Worm (Caenorhabditis elegans) whole organism, L1 larva: ENCODE measurements around the gene nlp-46.

Experiments used
- alr-1 ChIP-seq: fragments of 200-800 bp; sonication (Bioruptor generic); optimal IDR thresholded peaks from 2 replicates; lab custom pipeline; 2018; ENCODE audit warnings: borderline replicate concordance, mild to moderate bottlenecking, missing genetic modification characterization, missing compliant biosample characterization
- aly-2 ChIP-seq: fragments of 150-350 bp; optimal IDR thresholded peaks from 2 replicates; lab custom pipeline; 2014; ENCODE audit warnings: missing biosample characterization, missing genetic modification characterization
- ama-1 ChIP-seq: fragments of 150-350 bp; optimal IDR thresholded peaks from 2 replicates; lab custom pipeline; 2014
- blmp-1 ChIP-seq: fragments of 150-350 bp; optimal IDR thresholded peaks from 2 replicates; lab custom pipeline; 2014; ENCODE audit warnings: missing biosample characterization, missing genetic modification characterization
- ceh-82 ChIP-seq, 3 experiments: fragments of 150-350 bp in 1 of 3; sonication (generic microtip) in 2 of 3; optimal IDR thresholded peaks; 2 replicates each; lab custom pipeline; 2014 to 2017; ENCODE audit warnings: missing biosample characterization in 3 of 3, missing genetic modification characterization in 3 of 3
- ceh-88 ChIP-seq: fragments of 200-800 bp; sonication (Bioruptor generic); IDR thresholded peaks from 2 replicates; pipeline ENCODE4 v1.3.6; 2022; ENCODE audit warnings: missing genetic modification characterization, missing compliant biosample characterization
- egl-13 ChIP-seq: sonication (generic microtip); optimal IDR thresholded peaks from 2 replicates; lab custom pipeline; 2016; ENCODE audit warnings: missing genotype, missing genetic modification reagents, missing genetic modification characterization, missing compliant biosample characterization
- elt-2 ChIP-seq: sonication (generic microtip); optimal IDR thresholded peaks from 2 replicates; lab custom pipeline; 2016; ENCODE audit warnings: missing genetic modification characterization, mild to moderate bottlenecking, inconsistent platforms, missing compliant biosample characterization, missing genetic modification reagents
- elt-3 ChIP-seq, 6 experiments: fragments of 150-350 bp in 1 of 6; sonication (generic microtip); optimal IDR thresholded peaks; 2 replicates each; lab custom pipeline; 2017 to 2018; ENCODE audit warnings: missing biosample characterization in 6 of 6, missing genetic modification characterization in 6 of 6, inconsistent platforms in 1 of 6
- fkh-10 ChIP-seq: sonication (generic microtip); optimal IDR thresholded peaks from 2 replicates; lab custom pipeline; 2017; ENCODE audit warnings: missing biosample characterization, missing genetic modification reagents, missing genetic modification characterization
- fkh-8 ChIP-seq: sonication (generic microtip); optimal IDR thresholded peaks from 2 replicates; lab custom pipeline; 2016; ENCODE audit warnings: mild to moderate bottlenecking, missing genetic modification characterization, missing compliant biosample characterization
- fos-1 ChIP-seq: fragments of 150-350 bp; optimal IDR thresholded peaks from 2 replicates; lab custom pipeline; 2014; ENCODE audit warnings: missing biosample characterization, missing genetic modification characterization
- grh-1 ChIP-seq: fragments of 200-800 bp; sonication (Bioruptor generic); IDR thresholded peaks from 2 replicates; pipeline ENCODE4 v1.3.6; 2022; ENCODE audit warnings: missing genetic modification reagents, missing genetic modification characterization, missing compliant biosample characterization
- hlh-17 ChIP-seq: fragments of 200-800 bp; sonication (Bioruptor generic); optimal IDR thresholded peaks from 2 replicates; lab custom pipeline; 2018; ENCODE audit warnings: missing genetic modification characterization, mild to moderate bottlenecking, missing compliant biosample characterization, moderate library complexity, borderline replicate concordance
- hpl-2 ChIP-seq: fragments of 150-350 bp; optimal IDR thresholded peaks from 2 replicates; lab custom pipeline; 2014; ENCODE audit warnings: missing biosample characterization, missing genetic modification reagents, missing genetic modification characterization
- irx-1 ChIP-seq: sonication (generic microtip); optimal IDR thresholded peaks from 2 replicates; lab custom pipeline; 2016; ENCODE audit warnings: missing genetic modification characterization, missing compliant biosample characterization
- isw-1 ChIP-seq: fragments of 200-800 bp; sonication (Bioruptor generic); IDR thresholded peaks from 2 replicates; pipeline ENCODE4 v1.3.6; 2022; ENCODE audit warnings: missing genetic modification characterization, missing compliant biosample characterization
- lin-14 ChIP-seq: fragments of 200-800 bp; sonication (Bioruptor generic); optimal IDR thresholded peaks from 2 replicates; lab custom pipeline; 2018; ENCODE audit warnings: mild to moderate bottlenecking, missing genetic modification characterization, moderate library complexity, missing compliant biosample characterization
- lin-15B ChIP-seq: fragments of 150-350 bp; sonication (generic microtip); optimal IDR thresholded peaks from 3 replicates; lab custom pipeline; 2014; ENCODE audit warnings: missing biosample characterization, missing genetic modification characterization
- lin-35 ChIP-seq, 2 experiments: fragments of 150-350 bp; optimal IDR thresholded peaks; 2 replicates each; lab custom pipeline; 2014; ENCODE audit warnings: missing biosample characterization in 2 of 2, missing genetic modification characterization in 2 of 2, missing genetic modification reagents in 2 of 2
- lir-3 ChIP-seq: sonication (generic microtip); optimal IDR thresholded peaks from 2 replicates; lab custom pipeline; 2016; ENCODE audit warnings: mild to moderate bottlenecking, missing genetic modification characterization, moderate library complexity, missing compliant biosample characterization; ENCODE audit not compliant: poor library complexity
- lsy-2 ChIP-seq, 2 experiments: fragments of 150-350 bp; optimal IDR thresholded peaks; 2 replicates each; lab custom pipeline; 2014; ENCODE audit warnings: missing biosample characterization in 2 of 2, missing genetic modification characterization in 2 of 2
- mab-9 ChIP-seq: fragments of 200-800 bp; sonication (Bioruptor generic); IDR thresholded peaks from 2 replicates; pipeline ENCODE4 v1.3.6; 2022; ENCODE audit warnings: missing genetic modification reagents, missing genetic modification characterization, missing compliant biosample characterization
- mdl-1 ChIP-seq, 2 experiments: fragments of 150-350 bp; optimal IDR thresholded peaks; 2 replicates each; lab custom pipeline; 2014 to 2017; ENCODE audit warnings: missing biosample characterization in 2 of 2, missing genetic modification characterization in 2 of 2, inconsistent platforms in 1 of 2
- mep-1 ChIP-seq: fragments of 150-350 bp; optimal IDR thresholded peaks from 2 replicates; lab custom pipeline; 2014; ENCODE audit warnings: missing biosample characterization, missing genetic modification characterization
- nhr-11 ChIP-seq: fragments of 150-350 bp; optimal IDR thresholded peaks from 2 replicates; lab custom pipeline; 2014; ENCODE audit warnings: missing biosample characterization, missing genetic modification characterization
- nhr-12 ChIP-seq: sonication (generic microtip); optimal IDR thresholded peaks from 2 replicates; lab custom pipeline; 2017; ENCODE audit warnings: missing biosample characterization, missing genetic modification characterization
- nhr-20 ChIP-seq: sonication (generic microtip); optimal IDR thresholded peaks from 2 replicates; lab custom pipeline; 2016; ENCODE audit warnings: mild to moderate bottlenecking, missing genetic modification characterization, missing compliant biosample characterization
- nhr-28 ChIP-seq: fragments of 150-350 bp; optimal IDR thresholded peaks from 2 replicates; lab custom pipeline; 2014; ENCODE audit warnings: missing biosample characterization, missing genetic modification characterization
- nhr-71 ChIP-seq: sonication (generic microtip); optimal IDR thresholded peaks from 2 replicates; lab custom pipeline; 2016; ENCODE audit warnings: mild to moderate bottlenecking, missing genetic modification characterization, moderate library complexity, missing compliant biosample characterization
- nhr-77 ChIP-seq: fragments of 150-350 bp; optimal IDR thresholded peaks from 2 replicates; lab custom pipeline; 2014; ENCODE audit warnings: missing biosample characterization, missing genetic modification characterization
- nhr-85 ChIP-seq: sonication (generic microtip); peaks from one replicate; lab custom pipeline; 2016; ENCODE audit warnings: missing genetic modification characterization, inconsistent platforms, missing compliant biosample characterization
- nhr-90 ChIP-seq: sonication (generic microtip); optimal IDR thresholded peaks from 2 replicates; lab custom pipeline; 2016; ENCODE audit warnings: mild to moderate bottlenecking, missing genetic modification characterization, missing compliant biosample characterization; ENCODE audit not compliant: poor library complexity
- pag-3 ChIP-seq: sonication (generic microtip); optimal IDR thresholded peaks from 2 replicates; lab custom pipeline; 2017; ENCODE audit warnings: missing genetic modification characterization, mild to moderate bottlenecking, missing compliant biosample characterization, antibody characterized with exemption, borderline replicate concordance; ENCODE audit not compliant: insufficient read depth
- pqm-1 ChIP-seq: sonication (generic microtip); optimal IDR thresholded peaks from 3 replicates; lab custom pipeline; 2017; ENCODE audit warnings: missing biosample characterization, missing genetic modification characterization
- rnt-1 ChIP-seq: sonication (generic microtip); optimal IDR thresholded peaks from 2 replicates; lab custom pipeline; 2016; ENCODE audit warnings: mild to moderate bottlenecking, missing genetic modification characterization, moderate library complexity, missing compliant biosample characterization
- skn-1 ChIP-seq: fragments of 150-350 bp; optimal IDR thresholded peaks from 2 replicates; lab custom pipeline; 2014; ENCODE audit warnings: missing biosample characterization, missing genetic modification characterization
- snu-23 ChIP-seq: sonication (generic microtip); optimal IDR thresholded peaks from 2 replicates; lab custom pipeline; 2016; ENCODE audit warnings: missing genetic modification characterization, missing compliant biosample characterization
- sox-4 ChIP-seq: sonication (generic microtip); optimal IDR thresholded peaks from 2 replicates; lab custom pipeline; 2016; ENCODE audit warnings: missing genetic modification characterization, missing compliant biosample characterization
- swsn-7 ChIP-seq: sonication (generic microtip); optimal IDR thresholded peaks from 2 replicates; lab custom pipeline; 2016; ENCODE audit warnings: missing genetic modification characterization, missing compliant biosample characterization
- tlp-1 ChIP-seq: fragments of 150-350 bp; optimal IDR thresholded peaks from 2 replicates; lab custom pipeline; 2014; ENCODE audit warnings: missing biosample characterization, missing genetic modification characterization
- unc-30 ChIP-seq: sonication (generic microtip); optimal IDR thresholded peaks from 2 replicates; lab custom pipeline; 2017; ENCODE audit warnings: missing biosample characterization, missing genetic modification characterization
- unc-86 ChIP-seq: sonication (generic microtip); optimal IDR thresholded peaks from 2 replicates; lab custom pipeline; 2016; ENCODE audit warnings: missing genetic modification characterization, missing compliant biosample characterization
- unc-98 ChIP-seq: fragments of 200-800 bp; sonication (Bioruptor generic); IDR thresholded peaks from 2 replicates; pipeline ENCODE4 v1.3.6; 2022; ENCODE audit warnings: missing genetic modification characterization, missing compliant biosample characterization
- vab-15 ChIP-seq: sonication (generic microtip); optimal IDR thresholded peaks from 2 replicates; lab custom pipeline; 2017; ENCODE audit warnings: missing genotype, mild to moderate bottlenecking, missing genetic modification characterization, missing compliant biosample characterization
- ztf-4 ChIP-seq: fragments of 150-350 bp; optimal IDR thresholded peaks from 2 replicates; lab custom pipeline; 2014; ENCODE audit warnings: missing biosample characterization, missing genetic modification characterization

The nlp-46 gene

DNA sequence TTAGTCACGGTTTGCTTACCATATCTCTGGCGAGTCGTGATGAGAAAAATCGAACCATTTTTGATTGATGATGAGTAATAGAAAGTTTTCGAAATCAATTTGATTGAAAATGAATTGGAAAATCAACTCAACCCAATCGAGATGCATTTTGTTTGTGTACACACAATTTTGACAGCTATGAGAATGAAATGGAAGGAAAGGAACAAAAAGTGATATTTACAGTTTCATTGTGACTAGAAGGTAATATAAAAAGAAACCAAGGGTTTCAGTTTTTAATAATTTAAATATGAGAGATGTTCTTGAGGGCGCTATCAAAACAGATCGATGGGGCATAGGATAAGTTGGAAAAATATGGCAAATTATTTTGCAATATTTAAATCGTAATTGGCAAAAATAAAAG, 11.1 kb upstream of the nlp-46 start, which contains the start of gene cal-1:
cal-1 (minus strand) TSS at position 101 of the 400 bp plus-strand sequence.
- TF ChIP-seq lir-3 (tag; lab: Kevin White, UChicago) (no peak), mdl-1 (tag; optimal IDR thresholded peaks at IDR 0.05; lab: Kevin White, UChicago) (no peak), nhr-71 (tag; lab: Kevin White, UChicago) (no peak), ceh-82 (tag; optimal IDR thresholded peaks at IDR 0.05; lab: Kevin White, UChicago) (no peak), mab-9 (GFP tag; lab: Robert Waterston, UW) (no peak), blmp-1 (tag; lab: Kevin White, UChicago) (no peak), sox-4 (tag; lab: Kevin White, UChicago) (no peak), nhr-20 (no peak), pag-3 (tag; lab: Kevin White, UChicago) (no peak), isw-1 (GFP tag; lab: Robert Waterston, UW) (no peak), nhr-77 (tag; lab: Kevin White, UChicago) (no peak), pqm-1 (tag; lab: Kevin White, UChicago) (no peak), fkh-10 (no peak), ceh-88 (GFP tag; lab: Robert Waterston, UW) (no peak), nhr-90 (tag; lab: Kevin White, UChicago) (no peak), hlh-17 (GFP tag; lab: Kevin White, UChicago) (no peak)
- TF ChIP-seq, all 84 proteins: peak for 0

- peak; percentile 12 for TF ChIP-seq skn-1 (tag; lab: Kevin White, UChicago)
- TF ChIP-seq elt-2 = peak; percentile 45
- no peak for TF ChIP-seq nhr-85 (tag; lab: Kevin White, UChicago)
- TF ChIP-seq rnt-1 = no peak
- TF ChIP-seq nhr-20 = peak; percentile 1
- peak; percentile 10 for TF ChIP-seq nhr-71 (tag; lab: Kevin White, UChicago)
- peak; percentile 25 for TF ChIP-seq hpl-2 (GFP tag; lab: Kevin White, UChicago)
- peak in 1 of 2 experiments; percentile 7 for TF ChIP-seq lin-35 (GFP tag; optimal IDR thresholded peaks at IDR 0.05; lab: Kevin White, UChicago)
Observed at ce11 chrV:12513900-12514299, 7.8 kb upstream of the nlp-46 start.

ce11 chrV:12512773-12513172, 6.7 kb upstream of the nlp-46 start, which contains the start of the genes T28H10.2 and lgmn-1:
TSS of gene T28H10.2 (minus strand) at chrV:12512949.
TSS of gene lgmn-1 (plus strand) at chrV:12513056.
- no peak for TF ChIP-seq ceh-82 (tag; optimal IDR thresholded peaks at IDR 0.05; lab: Kevin White, UChicago)
- no peak for TF ChIP-seq nhr-12 (tag; lab: Kevin White, UChicago)
- TF ChIP-seq unc-86 = no peak
- no peak for TF ChIP-seq snu-23 (GFP tag; lab: Kevin White, UChicago)
- TF ChIP-seq pag-3 (tag; lab: Kevin White, UChicago) = no peak
- no peak for TF ChIP-seq nhr-28 (tag; lab: Kevin White, UChicago)
- no peak for TF ChIP-seq fkh-8 (tag; lab: Kevin White, UChicago)
- TF ChIP-seq elt-2 = peak; percentile 83
- no peak for TF ChIP-seq vab-15
- peak; percentile 34 for TF ChIP-seq nhr-20
- TF ChIP-seq ztf-4 = no peak
- no peak for TF ChIP-seq unc-98 (GFP tag; lab: Robert Waterston, UW)
- no peak for TF ChIP-seq fkh-10
- TF ChIP-seq nhr-11 (tag; lab: Kevin White, UChicago) = no peak
- TF ChIP-seq lin-14 = peak; percentile 44
- TF ChIP-seq mep-1 = no peak
- no peak for TF ChIP-seq alr-1 (tag; lab: Kevin White, UChicago)
- TF ChIP-seq nhr-77 (tag; lab: Kevin White, UChicago) = no peak
- TF ChIP-seq aly-2 (tag; lab: Kevin White, UChicago) = no peak
- TF ChIP-seq blmp-1 (tag; lab: Kevin White, UChicago) = peak; percentile 10
- no peak for TF ChIP-seq lin-15B
- TF ChIP-seq nhr-85 (tag; lab: Kevin White, UChicago) = no peak
- TF ChIP-seq swsn-7 (tag; lab: Kevin White, UChicago) = no peak
- no peak for TF ChIP-seq lir-3 (tag; lab: Kevin White, UChicago)
- TF ChIP-seq lin-35 (GFP tag; optimal IDR thresholded peaks at IDR 0.05; lab: Kevin White, UChicago) = peak in 1 of 2 experiments; percentile 70
- no peak for TF ChIP-seq tlp-1 (tag; lab: Kevin White, UChicago)
- TF ChIP-seq unc-30 = no peak
- no peak for TF ChIP-seq grh-1 (GFP tag; lab: Robert Waterston, UW)
- peak; percentile 29 for TF ChIP-seq nhr-90 (tag; lab: Kevin White, UChicago)
- TF ChIP-seq egl-13 (tag; lab: Kevin White, UChicago) = no peak
- TF ChIP-seq rnt-1 = no peak
- TF ChIP-seq mab-9 (GFP tag; lab: Robert Waterston, UW) = no peak
- no peak for TF ChIP-seq irx-1 (tag; lab: Kevin White, UChicago)
- TF ChIP-seq fos-1 = no peak
- TF ChIP-seq nhr-71 (tag; lab: Kevin White, UChicago) = peak; percentile 44
- no peak for TF ChIP-seq ama-1
- TF ChIP-seq elt-3 (tag; optimal IDR thresholded peaks at IDR 0.05; lab: Kevin White, UChicago) = peak in 2 of 6 experiments; percentile 6 to 32
- peak in 1 of 2 experiments; percentile 6 for TF ChIP-seq lsy-2 (tag; optimal IDR thresholded peaks at IDR 0.05; lab: Kevin White, UChicago)
